Fruit fly (Drosophila melanogaster): Measurements from ENCODE around the gene CG5592.

DNA sequence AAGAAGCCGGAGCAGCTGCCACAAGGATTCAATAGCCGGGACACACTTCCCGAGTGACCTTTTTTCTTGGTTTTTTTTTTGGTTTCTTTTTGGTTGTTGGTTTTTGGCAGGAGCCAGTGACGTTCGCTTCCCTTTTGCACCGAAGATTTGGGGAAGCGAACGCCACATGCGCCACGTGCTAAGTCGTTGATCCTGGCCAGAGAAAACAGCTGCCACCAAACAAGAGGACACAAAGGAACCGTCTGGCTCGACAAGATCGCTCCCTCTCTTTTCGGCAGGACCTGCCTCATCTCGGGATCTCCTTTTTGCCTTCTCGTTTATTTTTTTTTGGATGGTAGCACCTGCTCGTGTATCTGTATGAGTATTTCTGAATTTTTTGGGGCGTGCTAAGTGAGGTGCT is 38.4 kb upstream of the CG5592 start:
- no peak for TF ChIP-seq CG8478 (optimal IDR thresholded peaks at IDR 0.05)
- TF ChIP-seq CTCF (optimal IDR thresholded peaks at IDR 0.05) = no peak

Data from S2 (cell line).